Worm (Caenorhabditis elegans) whole organism, midembryonic: Measurements from ENCODE around the gene spn-4.

Experiments
- T22C8.4 ChIP-seq: fragments of 200-800 bp; sonication (Bioruptor generic); IDR thresholded peaks from 2 replicates; pipeline ENCODE4 v1.3.6; 2022; ENCODE audit warnings: missing genetic modification characterization, missing compliant biosample characterization
- cog-1 ChIP-seq: sonication (generic microtip); optimal IDR thresholded peaks from 2 replicates; lab custom pipeline; 2016; ENCODE audit warnings: missing genetic modification characterization, missing compliant biosample characterization
- flt-1 ChIP-seq: fragments of 200-800 bp; sonication (Bioruptor generic); IDR thresholded peaks from 2 replicates; pipeline ENCODE4 v1.3.6; 2022; ENCODE audit warnings: missing genetic modification characterization, missing compliant biosample characterization
- klf-2 ChIP-seq: fragments of 200-800 bp; sonication (Bioruptor generic); conservative IDR thresholded peaks from 2 replicates; pipeline ENCODE4 v1.3.6; 2022; ENCODE audit warnings: missing genetic modification reagents, missing genetic modification characterization, missing compliant biosample characterization
- med-1 ChIP-seq: sonication (generic microtip); optimal IDR thresholded peaks from 2 replicates; lab custom pipeline; 2017; ENCODE audit warnings: missing genetic modification characterization, mild to moderate bottlenecking, missing compliant biosample characterization, antibody characterized with exemption, missing genetic modification reagents; ENCODE audit not compliant: insufficient read depth
- ref-1 ChIP-seq: fragments of 200-800 bp; sonication (Bioruptor generic); conservative IDR thresholded peaks from 2 replicates; pipeline ENCODE4 v1.3.6; 2022; ENCODE audit warnings: missing genetic modification reagents, missing genetic modification characterization, missing compliant biosample characterization
- tab-1 ChIP-seq: fragments of 200-800 bp; sonication (Bioruptor generic); IDR thresholded peaks from 2 replicates; pipeline ENCODE4 v1.3.6; 2022; ENCODE audit warnings: missing genetic modification characterization, missing compliant biosample characterization
- ztf-23 ChIP-seq: fragments of 200-800 bp; sonication (Bioruptor generic); IDR thresholded peaks from 2 replicates; pipeline ENCODE4 v1.3.6; 2022; ENCODE audit warnings: missing genetic modification reagents, missing genetic modification characterization, missing compliant biosample characterization
- ztf-29 ChIP-seq: fragments of 200-800 bp; sonication (Bioruptor generic); IDR thresholded peaks from 2 replicates; pipeline ENCODE4 v1.3.6; 2022; ENCODE audit warnings: missing genetic modification reagents, missing genetic modification characterization, missing compliant biosample characterization

The spn-4 gene

ce11 chrV:6817184-6817583 lies 32.5 kb upstream of the spn-4 start, which contains the start of gene dmsr-14:
TSS of gene dmsr-14 (minus strand) at chrV:6817284.
- TF ChIP-seq flt-1 (no peak), ref-1 (no peak), cog-1 (no peak), klf-2 (GFP tag; lab: Robert Waterston, UW) (no peak)

ce11 chrV:6813862-6814261 lies 29.2 kb upstream of the spn-4 start:
- TF ChIP-seq tab-1 (GFP tag; lab: Robert Waterston, UW) (no peak), flt-1 (no peak), ztf-29 (no peak), med-1 (no peak), ztf-23 (GFP tag; lab: Robert Waterston, UW) (no peak), ref-1 (no peak), cog-1 (no peak), T22C8.4 (no peak), klf-2 (GFP tag; lab: Robert Waterston, UW) (no peak)

- TF ChIP-seq flt-1 (no peak), ztf-29 (no peak), med-1 (no peak), klf-2 (GFP tag; lab: Robert Waterston, UW) (no peak)
Measured at ce11 chrV:6811863-6812262, 27.2 kb upstream of the spn-4 start.

DNA sequence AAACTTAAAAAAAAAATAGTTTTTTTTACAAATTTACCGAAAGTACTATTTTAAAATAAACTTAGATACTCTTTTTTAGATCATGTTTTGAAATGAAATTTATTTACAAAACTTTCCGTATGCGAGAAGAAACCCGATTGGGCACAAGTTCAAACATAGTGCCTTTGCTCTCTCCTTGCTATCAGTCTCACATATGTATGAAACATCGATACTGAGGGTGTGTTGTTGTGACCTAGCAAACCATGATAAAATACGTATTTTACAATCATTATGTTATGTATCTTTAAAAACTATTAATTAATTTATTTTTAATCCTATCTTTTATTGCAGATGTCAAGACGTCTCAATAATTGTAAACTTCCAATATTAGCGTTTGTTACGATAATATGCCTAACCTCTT lies 25.4 kb upstream of the spn-4 start:
- no peak for TF ChIP-seq T22C8.4
- TF ChIP-seq flt-1 = no peak
- no peak for TF ChIP-seq cog-1
- no peak for TF ChIP-seq ztf-23 (GFP tag; lab: Robert Waterston, UW)
- no peak for TF ChIP-seq med-1
- no peak for TF ChIP-seq klf-2 (GFP tag; lab: Robert Waterston, UW)
- no peak for TF ChIP-seq ztf-29
- TF ChIP-seq ref-1 = no peak
- TF ChIP-seq tab-1 (GFP tag; lab: Robert Waterston, UW) = no peak

ce11 chrV:6808962-6809361 lies 24.3 kb upstream of the spn-4 start, which contains the start of gene dmsr-16:
TSS of gene dmsr-16 (minus strand) at chrV:6809062.
- no peak for TF ChIP-seq klf-2 (GFP tag; lab: Robert Waterston, UW)
- TF ChIP-seq flt-1 = no peak
- TF ChIP-seq ztf-23 (GFP tag; lab: Robert Waterston, UW) = no peak
- no peak for TF ChIP-seq ref-1
- no peak for TF ChIP-seq ztf-29
- TF ChIP-seq tab-1 (GFP tag; lab: Robert Waterston, UW) = no peak
- no peak for TF ChIP-seq T22C8.4
- TF ChIP-seq med-1 = no peak
- no peak for TF ChIP-seq cog-1

ce11 chrV:6806340-6806739 lies 21.6 kb upstream of the spn-4 start, which contains the start of gene dmsr-12:
TSS of gene dmsr-12 (minus strand) at chrV:6806440.
- TF ChIP-seq T22C8.4 (no peak), tab-1 (GFP tag; lab: Robert Waterston, UW) (no peak), ztf-23 (GFP tag; lab: Robert Waterston, UW) (no peak), ref-1 (no peak), flt-1 (no peak), med-1 (no peak)

- TF ChIP-seq T22C8.4 = no peak
- TF ChIP-seq ztf-29 = no peak
- TF ChIP-seq tab-1 (GFP tag; lab: Robert Waterston, UW) = no peak
- TF ChIP-seq flt-1 = no peak
- no peak for TF ChIP-seq ztf-23 (GFP tag; lab: Robert Waterston, UW)
- TF ChIP-seq klf-2 (GFP tag; lab: Robert Waterston, UW) = no peak
- TF ChIP-seq ref-1 = no peak
Measured at ce11 chrV:6803992-6804391, 19.3 kb upstream of the spn-4 start, which contains the start of gene dmsr-11. TSS of gene dmsr-11 (minus strand) at chrV:6804092.

DNA sequence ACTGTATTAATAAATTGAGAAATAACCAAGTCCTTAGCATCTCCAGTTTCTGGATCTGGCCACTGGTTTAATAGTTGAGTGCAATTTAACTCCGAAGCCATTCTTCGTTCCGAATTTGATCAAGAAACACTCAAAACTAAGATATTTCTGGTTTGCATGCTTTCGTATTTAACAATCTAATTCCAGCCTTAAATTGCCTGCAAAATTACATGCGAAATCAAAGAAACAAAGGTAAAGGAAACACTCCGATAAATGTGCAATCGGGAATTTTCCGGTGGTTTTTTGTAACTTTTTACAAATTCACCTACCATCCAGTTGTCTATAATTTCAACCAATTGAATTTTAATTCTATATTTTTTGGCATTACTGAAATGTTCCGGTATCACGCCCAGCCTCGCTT lies 17.1 kb upstream of the spn-4 start, which contains the start of gene dmsr-10:
TSS of gene dmsr-10 (minus strand) at position 101 of the 400 bp plus-strand sequence.
- no peak for TF ChIP-seq ztf-23 (GFP tag; lab: Robert Waterston, UW)
- TF ChIP-seq med-1 = no peak
- no peak for TF ChIP-seq ztf-29
- no peak for TF ChIP-seq tab-1 (GFP tag; lab: Robert Waterston, UW)
- no peak for TF ChIP-seq T22C8.4
- no peak for TF ChIP-seq cog-1
- TF ChIP-seq ref-1 = no peak
- no peak for TF ChIP-seq flt-1
- no peak for TF ChIP-seq klf-2 (GFP tag; lab: Robert Waterston, UW)

ce11 chrV:6799564-6799963 lies 14.9 kb upstream of the spn-4 start, which contains the start of gene dmsr-9:
TSS of gene dmsr-9 (minus strand) at chrV:6799664.
- no peak for TF ChIP-seq flt-1
- no peak for TF ChIP-seq ref-1
- TF ChIP-seq ztf-29 = no peak
- no peak for TF ChIP-seq cog-1
- TF ChIP-seq med-1 = no peak
- TF ChIP-seq tab-1 (GFP tag; lab: Robert Waterston, UW) = no peak
- no peak for TF ChIP-seq klf-2 (GFP tag; lab: Robert Waterston, UW)
- no peak for TF ChIP-seq T22C8.4
- no peak for TF ChIP-seq ztf-23 (GFP tag; lab: Robert Waterston, UW)

ce11 chrV:6796894-6797293 lies 12.2 kb upstream of the spn-4 start:
- TF ChIP-seq tab-1 (GFP tag; lab: Robert Waterston, UW) (no peak), flt-1 (no peak), cog-1 (peak; percentile 65), ztf-23 (GFP tag; lab: Robert Waterston, UW) (no peak)

DNA sequence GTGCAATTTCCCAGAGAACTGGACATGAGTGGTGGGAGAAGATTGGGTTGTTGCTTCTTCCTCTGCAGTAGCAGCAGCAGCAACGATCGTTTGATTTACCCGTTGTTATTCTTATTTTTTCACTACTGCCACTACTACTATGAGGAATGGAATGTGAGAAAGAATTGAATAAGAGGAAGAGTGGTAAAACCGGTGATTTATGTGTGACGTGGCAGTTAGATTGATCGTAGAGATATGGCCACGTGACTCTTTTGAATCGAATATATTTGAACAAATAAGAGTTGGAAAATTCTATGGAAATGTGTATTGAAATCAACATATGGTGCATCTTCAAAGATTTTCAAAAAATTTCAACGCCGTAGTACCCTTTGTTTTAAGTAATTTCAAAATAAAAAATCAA lies 11.6 kb upstream of the spn-4 start:
- TF ChIP-seq T22C8.4 (no peak), ref-1 (no peak), klf-2 (GFP tag; lab: Robert Waterston, UW) (no peak), med-1 (no peak), ztf-29 (no peak), flt-1 (no peak), ztf-23 (GFP tag; lab: Robert Waterston, UW) (no peak), cog-1 (no peak), tab-1 (GFP tag; lab: Robert Waterston, UW) (no peak)

DNA sequence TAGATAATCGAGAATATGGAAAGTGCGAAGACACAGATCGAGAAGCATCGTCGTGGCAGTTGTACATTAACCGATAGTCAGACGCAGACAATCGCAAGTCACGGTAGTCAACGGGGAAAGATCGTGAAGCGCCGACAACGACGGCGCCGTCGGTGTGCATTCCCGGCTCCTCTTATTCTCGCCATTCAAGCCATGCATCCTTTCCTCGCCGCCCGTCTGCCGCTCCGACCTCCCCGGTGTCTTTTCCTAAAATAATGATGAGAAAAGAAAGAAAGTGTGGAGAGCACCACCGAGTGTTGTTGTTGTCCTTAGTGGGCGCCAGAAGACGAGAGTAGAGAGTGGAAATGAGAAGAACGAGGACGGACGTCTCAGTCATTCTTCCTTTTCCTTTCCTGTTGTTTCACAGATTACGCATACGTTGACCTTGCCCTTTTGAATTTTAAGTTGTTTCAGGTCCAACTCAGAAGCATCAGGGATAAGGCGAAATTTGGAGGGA lies 9.1 kb upstream of the spn-4 start, which contains the start of gene ZC404.1:
TSS of gene ZC404.1 (plus strand) at position 446 of the 496 bp plus-strand sequence.
- TF ChIP-seq ref-1 (no peak), tab-1 (GFP tag; lab: Robert Waterston, UW) (no peak), med-1 (no peak), flt-1 (no peak), klf-2 (GFP tag; lab: Robert Waterston, UW) (no peak), T22C8.4 (no peak), cog-1 (no peak), ztf-29 (no peak), ztf-23 (GFP tag; lab: Robert Waterston, UW) (no peak)
